Worm (Caenorhabditis elegans) whole organism, mixed stage, embryonic: ENCODE measurements around the gene T24G10.2.

Experiments used
- ceh-39 ChIP-seq: fragments of 150-350 bp; optimal IDR thresholded peaks from 2 replicates; lab custom pipeline; 2014; ENCODE audit warnings: missing biosample characterization, missing genetic modification characterization
- ceh-83 ChIP-seq: fragments of 200-800 bp; sonication (Bioruptor generic); optimal IDR thresholded peaks from 2 replicates; lab custom pipeline; 2018; ENCODE audit warnings: mild to moderate bottlenecking, missing genetic modification characterization, missing compliant biosample characterization
- ces-1 ChIP-seq: fragments of 150-350 bp; optimal IDR thresholded peaks from 2 replicates; lab custom pipeline; 2014; ENCODE audit warnings: missing biosample characterization, missing genetic modification reagents, missing genetic modification characterization
- hlh-1 ChIP-seq: fragments of 150-350 bp; optimal IDR thresholded peaks from 2 replicates; lab custom pipeline; 2014; ENCODE audit warnings: missing biosample characterization, missing genetic modification reagents, missing genetic modification characterization
- mab-5 ChIP-seq: fragments of 150-350 bp; optimal IDR thresholded peaks from 2 replicates; lab custom pipeline; 2014; ENCODE audit warnings: missing biosample characterization, missing genetic modification characterization
- mls-2 ChIP-seq: sonication (generic microtip); optimal IDR thresholded peaks from 2 replicates; lab custom pipeline; 2016; ENCODE audit warnings: mild to moderate bottlenecking, missing genetic modification characterization, moderate library complexity, missing compliant biosample characterization
- nhr-12 ChIP-seq: fragments of 150-350 bp; optimal IDR thresholded peaks from 2 replicates; lab custom pipeline; 2014; ENCODE audit warnings: missing biosample characterization, missing genetic modification characterization
- nhr-2 ChIP-seq: fragments of 150-350 bp; optimal IDR thresholded peaks from 2 replicates; lab custom pipeline; 2014; ENCODE audit warnings: missing biosample characterization, missing genetic modification characterization
- nhr-237 ChIP-seq: fragments of 150-350 bp; optimal IDR thresholded peaks from 2 replicates; lab custom pipeline; 2014; ENCODE audit warnings: missing biosample characterization, missing genetic modification characterization
- snpc-4 ChIP-seq: fragments of 150-350 bp; optimal IDR thresholded peaks from 2 replicates; lab custom pipeline; 2014; ENCODE audit warnings: missing biosample characterization, missing genetic modification characterization
- sptf-1 ChIP-seq: sonication (generic microtip); optimal IDR thresholded peaks from 2 replicates; lab custom pipeline; 2017; ENCODE audit warnings: mild to moderate bottlenecking, missing genetic modification characterization, moderate library complexity, missing compliant biosample characterization
- unc-39 ChIP-seq: fragments of 150-350 bp; optimal IDR thresholded peaks from 2 replicates; lab custom pipeline; 2014; ENCODE audit warnings: missing biosample characterization, missing genetic modification characterization
- unc-62 ChIP-seq: fragments of 150-350 bp; optimal IDR thresholded peaks from 2 replicates; lab custom pipeline; 2014; ENCODE audit warnings: missing biosample characterization, missing genetic modification reagents, missing genetic modification characterization

DNA sequence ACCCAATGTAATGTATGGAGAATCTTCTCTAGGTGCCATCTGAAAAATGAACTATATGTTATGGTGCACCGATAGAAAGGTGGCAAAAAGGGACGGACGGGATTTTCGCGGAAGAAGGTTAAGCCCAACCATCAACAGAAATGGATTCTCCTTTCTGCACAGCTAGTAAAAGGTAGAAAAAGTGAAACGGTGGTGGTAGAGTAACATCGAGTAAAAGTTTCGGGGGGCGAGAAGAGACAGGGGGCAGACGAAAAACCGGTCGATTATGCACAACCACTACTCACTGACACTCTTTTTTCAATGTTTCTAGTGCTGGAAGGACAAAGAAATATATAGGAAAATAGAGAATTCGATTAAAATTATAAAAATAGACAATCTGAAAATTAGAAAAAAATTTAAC, 23.0 kb downstream of the T24G10.2 start:
- no peak for TF ChIP-seq snpc-4
- TF ChIP-seq unc-62 = no peak
- TF ChIP-seq unc-39 = no peak
- no peak for TF ChIP-seq nhr-2
- TF ChIP-seq ces-1 (GFP tag; lab: Kevin White, UChicago) = no peak
- TF ChIP-seq sptf-1 (tag; lab: Kevin White, UChicago) = no peak
- TF ChIP-seq hlh-1 = no peak
- no peak for TF ChIP-seq ceh-39 (tag; lab: Kevin White, UChicago)
- no peak for TF ChIP-seq nhr-12 (tag; lab: Kevin White, UChicago)
- no peak for TF ChIP-seq nhr-237 (tag; lab: Kevin White, UChicago)
- no peak for TF ChIP-seq mab-5 (tag; lab: Kevin White, UChicago)
- TF ChIP-seq mls-2 (tag; lab: Kevin White, UChicago) = no peak
- TF ChIP-seq ceh-83 (GFP tag; lab: Kevin White, UChicago) = no peak
